Fruit fly (Drosophila melanogaster) whole organism, embryonic: ENCODE measurements around the gene GstD5.
A peak's percentile ranks its signal among the peaks of the same experiment; 100 is the strongest.

Experiments used
- B-H1 ChIP-seq: fragments of 200-800 bp; sonication (Bioruptor generic); IDR thresholded peaks from 3 replicates; pipeline ENCODE4 v1.3.6; 2022; ENCODE audit warnings: missing biosample characterization, missing genetic modification characterization
- CG11247 ChIP-seq: fragments of 200-800 bp; sonication (Bioruptor generic); IDR thresholded peaks from 2 replicates; pipeline ENCODE4 v1.3.6; 2022; ENCODE audit warnings: missing biosample characterization, missing genetic modification characterization
- CG12769 ChIP-seq: fragments of 200-800 bp; sonication (Bioruptor generic); optimal IDR thresholded peaks from 2 replicates; lab custom pipeline; 2019; ENCODE audit warnings: missing biosample characterization, mild to moderate bottlenecking, missing genetic modification characterization, moderate library complexity
- CG14710 ChIP-seq: fragments of 200-800 bp; sonication (Bioruptor generic); optimal IDR thresholded peaks from 3 replicates; lab custom pipeline; 2019; ENCODE audit warnings: missing biosample characterization, mild to moderate bottlenecking, missing genetic modification characterization, moderate library complexity
- CG2199 ChIP-seq: fragments of 200-800 bp; sonication (Bioruptor generic); IDR thresholded peaks from 3 replicates; pipeline ENCODE4 v1.3.6; 2022; ENCODE audit warnings: missing biosample characterization, missing genetic modification characterization
- CG30020 ChIP-seq: fragments of 200-800 bp; optimal IDR thresholded peaks from 2 replicates; lab custom pipeline; 2019; ENCODE audit warnings: missing biosample characterization, mild to moderate bottlenecking, missing genetic modification characterization, moderate library complexity
- CG34224 ChIP-seq: fragments of 200-800 bp; sonication (Bioruptor generic); IDR thresholded peaks from 3 replicates; pipeline ENCODE4 v1.3.6; 2022; ENCODE audit warnings: missing biosample characterization, missing genetic modification characterization; ENCODE audit not compliant: partially characterized antibody
- CG4404 ChIP-seq: fragments of 200-800 bp; sonication (Bioruptor generic); IDR thresholded peaks from 2 replicates; pipeline ENCODE4 v1.3.6; 2022; ENCODE audit warnings: missing biosample characterization, missing genetic modification characterization
- CG9797 ChIP-seq: fragments of 200-800 bp; sonication (Bioruptor generic); optimal IDR thresholded peaks from 3 replicates; lab custom pipeline; 2018; ENCODE audit warnings: missing biosample characterization, mild to moderate bottlenecking, missing genetic modification characterization
- Elba2 ChIP-seq: fragments of 200-800 bp; sonication (Bioruptor generic); optimal IDR thresholded peaks from 3 replicates; lab custom pipeline; 2016; ENCODE audit warnings: missing biosample characterization, missing genetic modification characterization
- HLH3B ChIP-seq: fragments of 200-800 bp; sonication (Bioruptor generic); IDR thresholded peaks from 2 replicates; pipeline ENCODE4 v1.3.6; 2022; ENCODE audit warnings: missing biosample characterization, missing genetic modification characterization
- HLH54F ChIP-seq: fragments of 200-800 bp; sonication (Bioruptor generic); optimal IDR thresholded peaks from 3 replicates; lab custom pipeline; 2016; ENCODE audit warnings: missing biosample characterization, missing genetic modification characterization
- HmgZ ChIP-seq: fragments of 200-800 bp; sonication (Bioruptor generic); optimal IDR thresholded peaks from 2 replicates; lab custom pipeline; 2018; ENCODE audit warnings: missing biosample characterization, mild to moderate bottlenecking, missing genetic modification characterization
- Jarid2 ChIP-seq: fragments of 200-800 bp; sonication (Bioruptor generic); optimal IDR thresholded peaks from 3 replicates; lab custom pipeline; 2017; ENCODE audit warnings: mild to moderate bottlenecking, missing biosample characterization, missing genetic modification reagents, missing genetic modification characterization
- Opbp ChIP-seq: fragments of 200-800 bp; sonication (Bioruptor generic); IDR thresholded peaks from 3 replicates; pipeline ENCODE4 v1.3.6; 2022; ENCODE audit warnings: missing biosample characterization, missing genetic modification characterization; ENCODE audit not compliant: partially characterized antibody
- Sox102F ChIP-seq: fragments of 200-800 bp; sonication (Bioruptor generic); optimal IDR thresholded peaks from 2 replicates; lab custom pipeline; 2018; ENCODE audit warnings: missing biosample characterization, mild to moderate bottlenecking, missing genetic modification characterization, moderate library complexity
- Trl ChIP-seq, 3 experiments: fragments of >200 bp in 2 of 3; fragments of 200-800 bp in 1 of 3; sonication (Bioruptor generic) in 1 of 3; optimal IDR thresholded peaks; 2 replicates in 1 of 3; 3 replicates in 2 of 3; lab custom pipeline; 2016 to 2017; ENCODE audit warnings: missing biosample characterization in 1 of 3, missing genetic modification characterization in 1 of 3
- abd-A ChIP-seq: fragments of 200-800 bp; sonication (Bioruptor generic); optimal IDR thresholded peaks from 3 replicates; lab custom pipeline; 2019; ENCODE audit warnings: missing biosample characterization, mild to moderate bottlenecking, missing genetic modification characterization, moderate library complexity
- ash1 ChIP-seq: fragments of 200-800 bp; sonication (Bioruptor generic); optimal IDR thresholded peaks from 2 replicates; lab custom pipeline; 2018; ENCODE audit warnings: missing biosample characterization, mild to moderate bottlenecking, missing genetic modification characterization
- cg ChIP-seq: fragments of 200-800 bp; sonication (Bioruptor generic); optimal IDR thresholded peaks from 3 replicates; lab custom pipeline; 2019; ENCODE audit warnings: missing biosample characterization, mild to moderate bottlenecking, missing genetic modification characterization, moderate library complexity
- eve ChIP-seq, 2 experiments: fragments of >200 bp; optimal IDR thresholded peaks; 2 replicates each; lab custom pipeline; 2017; ENCODE audit warnings: missing biosample characterization in 2 of 2, missing genetic modification characterization in 2 of 2
- exex ChIP-seq: fragments of 200-800 bp; sonication (Bioruptor generic); optimal IDR thresholded peaks from 4 replicates; lab custom pipeline; 2018; ENCODE audit warnings: missing biosample characterization, mild to moderate bottlenecking, missing genetic modification characterization, moderate library complexity
- fd3F ChIP-seq: fragments of 200-800 bp; sonication (Bioruptor generic); optimal IDR thresholded peaks from 2 replicates; lab custom pipeline; 2018; ENCODE audit warnings: missing biosample characterization, mild to moderate bottlenecking, missing genetic modification characterization, moderate library complexity
- ftz-f1 ChIP-seq: fragments of 200-800 bp; sonication (Bioruptor generic); optimal IDR thresholded peaks from 2 replicates; lab custom pipeline; 2016; ENCODE audit warnings: missing biosample characterization, missing genetic modification characterization
- hb ChIP-seq: fragments of 200-800 bp; sonication (Bioruptor generic); IDR thresholded peaks from 3 replicates; pipeline ENCODE4 v1.3.6; 2022; ENCODE audit warnings: missing biosample characterization, missing genetic modification characterization; ENCODE audit not compliant: partially characterized antibody
- jing ChIP-seq: fragments of 200-800 bp; sonication (Bioruptor generic); optimal IDR thresholded peaks from 2 replicates; lab custom pipeline; 2018; ENCODE audit warnings: missing biosample characterization, mild to moderate bottlenecking, missing genetic modification characterization
- nom ChIP-seq: fragments of 200-800 bp; sonication (Bioruptor generic); optimal IDR thresholded peaks from 2 replicates; lab custom pipeline; 2017; ENCODE audit warnings: missing biosample characterization, missing genetic modification characterization, mild to moderate bottlenecking, moderate library complexity, missing genetic modification reagents
- otp ChIP-seq: fragments of 200-800 bp; sonication (Bioruptor generic); IDR thresholded peaks from 3 replicates; pipeline ENCODE4, ENCODE4 v1.3.6; 2022; ENCODE audit warnings: missing biosample characterization, missing genetic modification characterization
- row ChIP-seq: fragments of 200-800 bp; sonication (Bioruptor generic); IDR thresholded peaks from 3 replicates; pipeline ENCODE4 v1.3.6; 2022; ENCODE audit warnings: missing biosample characterization, missing genetic modification characterization
- scrt ChIP-seq: fragments of 200-800 bp; sonication (Bioruptor generic); optimal IDR thresholded peaks from 2 replicates; lab custom pipeline; 2018; ENCODE audit warnings: missing biosample characterization, mild to moderate bottlenecking, missing genetic modification characterization, moderate library complexity
- stwl ChIP-seq: fragments of 200-800 bp; sonication (Bioruptor generic); optimal IDR thresholded peaks from 3 replicates; lab custom pipeline; 2018; ENCODE audit warnings: missing biosample characterization, mild to moderate bottlenecking, missing genetic modification characterization, moderate library complexity
- sug ChIP-seq: fragments of 200-800 bp; optimal IDR thresholded peaks from 2 replicates; lab custom pipeline; 2019; ENCODE audit warnings: missing biosample characterization, mild to moderate bottlenecking, missing genetic modification characterization, moderate library complexity
- trem ChIP-seq: fragments of 200-800 bp; optimal IDR thresholded peaks from 3 replicates; lab custom pipeline; 2019; ENCODE audit warnings: missing biosample characterization, mild to moderate bottlenecking, missing genetic modification characterization, moderate library complexity
- trh ChIP-seq: fragments of 200-800 bp; sonication (Bioruptor generic); optimal IDR thresholded peaks from 2 replicates; lab custom pipeline; 2016; ENCODE audit warnings: missing biosample characterization, missing genetic modification characterization
- tx ChIP-seq: fragments of 200-800 bp; sonication (Bioruptor generic); optimal IDR thresholded peaks from 2 replicates; lab custom pipeline; 2016; ENCODE audit warnings: missing biosample characterization, missing genetic modification characterization
- unc-4 ChIP-seq: fragments of 200-800 bp; sonication (Bioruptor generic); IDR thresholded peaks from 2 replicates; pipeline ENCODE4 v1.3.6; 2022; ENCODE audit warnings: missing biosample characterization, missing genetic modification characterization; ENCODE audit not compliant: partially characterized antibody
- zen2 ChIP-seq: fragments of 200-800 bp; sonication (Bioruptor generic); IDR thresholded peaks from 3 replicates; pipeline ENCODE4 v1.3.6; 2022; ENCODE audit warnings: missing biosample characterization, missing genetic modification characterization; ENCODE audit not compliant: partially characterized antibody

Gene GstD5

dm6 chr3R:12372800-12373199 is 2.7 kb upstream of the GstD5 start, which contains the start of gene GstD3:
TSS of gene GstD3 (plus strand) at chr3R:12373068.
- TF ChIP-seq CG14710 (tag; lab: Kevin White, UChicago) (no peak), cg (peak; percentile 65), tx (no peak), CG2199 (0 out of 3 replicates have a peak, but pooled peaks have one; percentile 44), abd-A (tag; lab: Kevin White, UChicago) (no peak), CG34224 (GFP tag; lab: Robert Waterston, UW) (no peak), Sox102F (GFP tag; lab: Kevin White, UChicago) (no peak), Elba2 (no peak), eve (GFP tag; optimal IDR thresholded peaks at IDR 0.05; lab: Kevin White, UChicago) (no peak), CG9797 (GFP tag; lab: Kevin White, UChicago) (no peak), Opbp (peak; percentile 15; the same call in 1 of the 3 replicates), Trl (optimal IDR thresholded peaks at IDR 0.05; lab: Kevin White, UChicago) (peak; percentile 12 to 31), Trl (GFP tag; optimal IDR thresholded peaks at IDR 0.05; lab: Kevin White, UChicago) (no peak), sug (tag; lab: Kevin White, UChicago) (peak; percentile 94), HmgZ (tag; lab: Kevin White, UChicago) (no peak), HLH3B (GFP tag; lab: Robert Waterston, UW) (no peak), jing (no peak), CG12769 (peak; percentile 4), nom (GFP tag; lab: Kevin White, UChicago) (peak; percentile 15), unc-4 (GFP tag; lab: Robert Waterston, UW) (no peak)

dm6 chr3R:12373800-12374199 is 1.7 kb upstream of the GstD5 start, which contains the start of gene GstD4:
TSS of gene GstD4 (plus strand) at chr3R:12374100.
- TF ChIP-seq exex (tag; lab: Kevin White, UChicago) (peak; percentile 23), HLH54F (GFP tag; lab: Kevin White, UChicago) (no peak)

- no peak for TF ChIP-seq cg
- no peak for TF ChIP-seq zen2
- no peak for TF ChIP-seq fd3F (GFP tag; lab: Kevin White, UChicago)
- TF ChIP-seq HLH3B (GFP tag; lab: Robert Waterston, UW): no peak
- no peak for TF ChIP-seq scrt (GFP tag; lab: Kevin White, UChicago)
- no peak for TF ChIP-seq CG12769
- no peak for TF ChIP-seq CG11247 (GFP tag; lab: Robert Waterston, UW)
- no peak for TF ChIP-seq stwl (tag; lab: Kevin White, UChicago)
- no peak for TF ChIP-seq ftz-f1 (GFP tag; lab: Kevin White, UChicago)
- no peak for TF ChIP-seq trem (tag; lab: Kevin White, UChicago)
- no peak for TF ChIP-seq trh (GFP tag; lab: Kevin White, UChicago)
- TF ChIP-seq otp: no peak
- TF ChIP-seq B-H1 (GFP tag; lab: Robert Waterston, UW): no peak
- no peak for TF ChIP-seq Jarid2 (GFP tag; lab: Kevin White, UChicago)
- no peak for TF ChIP-seq row
- no peak for TF ChIP-seq hb (GFP tag; lab: Robert Waterston, UW)
- no peak for TF ChIP-seq CG30020 (tag; lab: Kevin White, UChicago)
- TF ChIP-seq CG4404: no peak
- no peak for TF ChIP-seq ash1 (GFP tag; lab: Kevin White, UChicago)
These were observed 1.3 kb downstream of the GstD5 start, which contains the start of gene GstD6 for dm6 chr3R:12376828-12377227. TSS of gene GstD6 (plus strand) at chr3R:12377128.
